Worm (Caenorhabditis elegans) whole organism, L4/young adult: Measurements from ENCODE around the gene deb-1.

Source experiments
- W03F9.2 ChIP-seq: fragments of 150-350 bp; optimal IDR thresholded peaks from 2 replicates; lab custom pipeline; 2014; ENCODE audit warnings: missing biosample characterization, missing genetic modification characterization
- dao-5 ChIP-seq: sonication (generic microtip); optimal IDR thresholded peaks from 2 replicates; lab custom pipeline; 2016; ENCODE audit warnings: missing genotype, missing genetic modification characterization, moderate library complexity, missing compliant biosample characterization
- him-1 ChIP-seq: sonication (generic microtip); optimal IDR thresholded peaks from 2 replicates; lab custom pipeline; 2016; ENCODE audit warnings: missing genotype, missing genetic modification reagents, missing genetic modification characterization, missing compliant biosample characterization

The deb-1 gene

ce11 chrIV:7094216-7094758, at the start of gene deb-1:
deb-1 (minus strand) TSS chrIV:7094266.
- TF ChIP-seq dao-5, result no peak
- no peak for TF ChIP-seq him-1
- no peak for TF ChIP-seq W03F9.2 (tag; lab: Kevin White, UChicago)

- no peak for TF ChIP-seq W03F9.2 (tag; lab: Kevin White, UChicago)
- no peak for TF ChIP-seq him-1
- no peak for TF ChIP-seq dao-5
Observed at ce11 chrIV:7139143-7139542, 45.1 kb upstream of the deb-1 start.

- no peak for TF ChIP-seq dao-5
- no peak for TF ChIP-seq W03F9.2 (tag; lab: Kevin White, UChicago)
- TF ChIP-seq him-1, result no peak
Observed at ce11 chrIV:7133983-7134382, 39.9 kb upstream of the deb-1 start, which contains the start of gene mutd-1. mutd-1 (minus strand) TSS chrIV:7134083.

- no peak for TF ChIP-seq W03F9.2 (tag; lab: Kevin White, UChicago)
Observed at ce11 chrIV:7133140-7133539, 39.1 kb upstream of the deb-1 start, which contains the start of gene cyn-12. cyn-12 (minus strand) TSS chrIV:7133217.

- TF ChIP-seq W03F9.2 (tag; lab: Kevin White, UChicago) (no peak), him-1 (no peak), dao-5 (no peak)
Observed at ce11 chrIV:7131780-7132179, 37.7 kb upstream of the deb-1 start, which contains the start of gene grsp-3. grsp-3 (minus strand) TSS chrIV:7131928.

ce11 chrIV:7121313-7122055, 27.4 kb upstream of the deb-1 start, which contains the start of the genes C34D4.10 and str-48:
C34D4.10 (minus strand) TSS chrIV:7121413.
str-48 (plus strand) TSS chrIV:7122005.
- no peak for TF ChIP-seq W03F9.2 (tag; lab: Kevin White, UChicago)
- TF ChIP-seq dao-5, result no peak
- no peak for TF ChIP-seq him-1

- no peak for TF ChIP-seq him-1
- TF ChIP-seq dao-5, result no peak
- TF ChIP-seq W03F9.2 (tag; lab: Kevin White, UChicago), result no peak
Observed at ce11 chrIV:7114599-7114998, 20.5 kb upstream of the deb-1 start, which contains the start of gene nas-8. nas-8 (plus strand) TSS chrIV:7114899.

- no peak for TF ChIP-seq dao-5
- no peak for TF ChIP-seq him-1
- TF ChIP-seq W03F9.2 (tag; lab: Kevin White, UChicago), result no peak
Observed at ce11 chrIV:7111354-7111753, 17.3 kb upstream of the deb-1 start, which contains the start of the genes ZC477.7 and ssq-3. ZC477.7 (minus strand) TSS chrIV:7111454. ssq-3 (plus strand) TSS chrIV:7111604.

ce11 chrIV:7107893-7108292, 13.8 kb upstream of the deb-1 start, which contains the start of gene ZC477.2:
ZC477.2 (plus strand) TSS chrIV:7108193.
- TF ChIP-seq him-1 (no peak), W03F9.2 (tag; lab: Kevin White, UChicago) (no peak), dao-5 (no peak)

ce11 chrIV:7103211-7103679, 9.2 kb upstream of the deb-1 start, which contains the start of the genes rde-8 and ZC477.3:
rde-8 (minus strand) TSS chrIV:7103261.
ZC477.3 (plus strand) TSS chrIV:7103492.
- TF ChIP-seq dao-5, result no peak
- TF ChIP-seq him-1, result no peak
- TF ChIP-seq W03F9.2 (tag; lab: Kevin White, UChicago), result peak; percentile 75

ce11 chrIV:7099377-7099776, 5.3 kb upstream of the deb-1 start:
- TF ChIP-seq dao-5 (no peak), W03F9.2 (tag; lab: Kevin White, UChicago) (no peak), him-1 (no peak)

ce11 chrIV:7098509-7099065, 4.5 kb upstream of the deb-1 start, which contains the start of gene ZC477.4:
ZC477.4 (minus strand) TSS chrIV:7098784.
- TF ChIP-seq dao-5 (no peak), W03F9.2 (tag; lab: Kevin White, UChicago) (no peak), him-1 (no peak)

- TF ChIP-seq dao-5 (no peak), him-1 (no peak), W03F9.2 (tag; lab: Kevin White, UChicago) (no peak)
Observed at ce11 chrIV:7097450-7097849, 3.4 kb upstream of the deb-1 start.

- TF ChIP-seq dao-5 (no peak), him-1 (no peak), W03F9.2 (tag; lab: Kevin White, UChicago) (no peak)
Observed at ce11 chrIV:7096097-7096496, 2.0 kb upstream of the deb-1 start.
